Worm (Caenorhabditis elegans): ENCODE data around the gene K02D10.3.

K02D10.3 gene

DNA sequence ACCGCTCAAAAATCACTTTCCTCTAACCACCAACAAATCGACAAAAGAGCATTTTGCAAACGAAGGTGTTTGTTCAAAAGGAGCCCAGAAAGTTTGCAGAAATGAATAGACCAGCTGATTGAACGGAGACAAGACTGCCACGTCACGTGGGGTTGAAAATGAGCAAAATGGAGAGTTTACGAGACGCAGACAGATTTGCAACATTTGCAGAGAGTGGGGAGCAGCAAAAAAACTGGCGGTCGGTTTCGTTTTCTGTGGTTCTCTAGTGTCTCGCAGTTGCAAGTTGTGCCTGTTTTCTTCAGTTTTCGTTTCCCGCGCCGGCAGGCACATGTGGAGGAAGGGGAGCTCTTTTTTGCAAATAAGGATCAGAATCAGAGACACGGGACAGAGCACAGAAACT is 13.7 kb upstream of the K02D10.3 start (continued):
- TF ChIP-seq ceh-28 (tag; optimal IDR thresholded peaks at IDR 0.05): no peak
- no peak for TF ChIP-seq nhr-102 (tag; optimal IDR thresholded peaks at IDR 0.05)
- TF ChIP-seq attf-4 (tag; optimal IDR thresholded peaks at IDR 0.05): no peak
- TF ChIP-seq rbr-2 (tag; optimal IDR thresholded peaks at IDR 0.05): peak; percentile 38
- TF ChIP-seq hmg-1.1 (GFP tag; IDR thresholded peaks at IDR 0.05): peak; percentile 56
- no peak for TF ChIP-seq snpc-1.2 (GFP tag; IDR thresholded peaks at IDR 0.05)
- no peak for TF ChIP-seq R02D3.7 (tag; optimal IDR thresholded peaks at IDR 0.05)
- peak; percentile 64 for TF ChIP-seq nhr-11 (tag; optimal IDR thresholded peaks at IDR 0.05)
- no peak for TF ChIP-seq lin-29 (GFP tag; IDR thresholded peaks at IDR 0.05)

DNA sequence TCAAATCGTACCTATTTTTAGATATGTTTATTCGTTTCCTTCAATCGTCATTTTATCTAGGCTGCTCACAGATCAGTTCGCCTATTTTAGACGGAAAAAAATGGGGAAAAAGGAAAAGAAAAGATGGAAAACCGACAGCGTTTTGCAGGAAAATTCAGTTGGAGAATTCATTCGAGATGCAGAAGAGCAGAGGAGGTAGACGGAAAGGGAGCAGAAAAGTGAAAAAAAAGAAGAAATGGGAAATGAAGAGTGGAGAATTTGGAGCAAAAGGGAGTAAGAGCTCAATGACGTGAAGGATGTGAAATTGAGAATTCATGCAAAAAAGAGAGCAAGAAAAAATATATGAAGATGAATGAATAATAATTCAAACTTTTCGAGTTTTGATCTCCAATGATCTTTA is 12.7 kb upstream of the K02D10.3 start:
- TF ChIP-seq duxl-1 (tag; optimal IDR thresholded peaks at IDR 0.05; ENCODE audit: poor library complexity): no peak
- no peak for TF ChIP-seq mxl-3 (GFP tag; optimal IDR thresholded peaks at IDR 0.05)
- no peak for TF ChIP-seq ztf-11 (tag; optimal IDR thresholded peaks at IDR 0.05)
- no peak for TF ChIP-seq nhr-10 (tag; optimal IDR thresholded peaks at IDR 0.05)
- TF ChIP-seq mep-1 (tag; optimal IDR thresholded peaks at IDR 0.05): no peak
- no peak for TF ChIP-seq gei-8 (GFP tag; optimal IDR thresholded peaks at IDR 0.05)
- TF ChIP-seq hlh-30 (tag; optimal IDR thresholded peaks at IDR 0.05; ENCODE audit: insufficient read depth): no peak
- TF ChIP-seq ztf-7 (tag; optimal IDR thresholded peaks at IDR 0.05): no peak
- TF ChIP-seq F37D6.2 (tag; optimal IDR thresholded peaks at IDR 0.05): no peak
- TF ChIP-seq ceh-82 (tag; optimal IDR thresholded peaks at IDR 0.05): no peak
- no peak for TF ChIP-seq aha-1 (tag)
- TF ChIP-seq F26F4.8 (GFP tag; conservative IDR thresholded peaks at IDR 0.05): no peak
- TF ChIP-seq unc-130 (GFP tag; optimal IDR thresholded peaks at IDR 0.05): no peak

DNA sequence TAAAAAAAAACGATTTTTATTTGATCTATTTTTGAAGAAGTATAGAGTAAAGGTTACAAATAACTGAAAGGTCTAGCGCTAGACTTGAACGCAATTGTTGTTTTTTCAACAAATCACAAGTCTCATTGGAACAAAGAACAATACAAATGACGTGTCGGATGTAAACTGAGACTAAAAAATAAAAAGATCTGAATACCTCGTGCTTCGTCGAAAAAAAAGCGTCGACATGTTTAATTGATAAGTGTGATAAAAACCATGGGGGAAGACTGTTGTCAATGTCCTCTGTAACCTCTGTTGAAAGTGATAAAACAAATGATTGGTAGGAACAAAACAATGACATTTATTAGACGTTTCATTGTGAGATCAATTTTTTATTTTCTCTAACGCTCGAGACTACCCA is 11.0 kb upstream of the K02D10.3 start:
- TF ChIP-seq ceh-28 (tag; optimal IDR thresholded peaks at IDR 0.05) (no peak), F49E8.2 (tag; optimal IDR thresholded peaks at IDR 0.05; ENCODE audit: borderline replicate concordance) (no peak), dpl-1 (GFP tag; optimal IDR thresholded peaks at IDR 0.05) (no peak), pha-4 (GFP tag; IDR thresholded peaks at IDR 0.05) (no peak), pha-4 (tag; optimal IDR thresholded peaks at IDR 0.05) (no peak), nhr-77 (tag; optimal IDR thresholded peaks at IDR 0.05) (peak; percentile 70), ceh-32 (tag; optimal IDR thresholded peaks at IDR 0.05; ENCODE audit: poor library complexity) (no peak), dmd-6 (GFP tag; IDR thresholded peaks at IDR 0.05) (peak; percentile 96), F26F4.8 (GFP tag; conservative IDR thresholded peaks at IDR 0.05) (no peak), set-16 (GFP tag; IDR thresholded peaks at IDR 0.05) (no peak), lin-1 (GFP tag; IDR thresholded peaks at IDR 0.05) (no peak), ama-1 (optimal IDR thresholded peaks at IDR 0.05) (no peak), cey-2 (tag; optimal IDR thresholded peaks at IDR 0.05; ENCODE audit: borderline replicate concordance, insufficient read depth) (no peak), dmd-8 (GFP tag; IDR thresholded peaks at IDR 0.05) (no peak), madf-5 (GFP tag; IDR thresholded peaks at IDR 0.05) (no peak), php-3 (GFP tag; IDR thresholded peaks at IDR 0.05) (peak; percentile 87), aha-1 (tag) (no peak), mxl-3 (GFP tag; optimal IDR thresholded peaks at IDR 0.05) (peak; percentile 3), hlh-11 (tag; optimal IDR thresholded peaks at IDR 0.05) (peak; percentile 88), mdl-1 (tag; optimal IDR thresholded peaks at IDR 0.05) (peak in 1 of 2 experiments; percentile 77), nhr-25 (tag; optimal IDR thresholded peaks at IDR 0.05; ENCODE audit: borderline replicate concordance, insufficient read depth) (peak; percentile 7), ces-1 (GFP tag; optimal IDR thresholded peaks at IDR 0.05) (no peak), daf-16 (GFP tag; optimal IDR thresholded peaks at IDR 0.05) (no peak), daf-16 (tag; optimal IDR thresholded peaks at IDR 0.05) (peak; percentile 83), gei-8 (GFP tag; optimal IDR thresholded peaks at IDR 0.05) (no peak), lsy-2 (tag; optimal IDR thresholded peaks at IDR 0.05) (peak in 1 of 2 experiments; percentile 47), unc-130 (GFP tag; optimal IDR thresholded peaks at IDR 0.05) (no peak), nhr-28 (tag; optimal IDR thresholded peaks at IDR 0.05) (peak; percentile 78), lim-7 (GFP tag; IDR thresholded peaks at IDR 0.05) (no peak), egl-27 (tag; optimal IDR thresholded peaks at IDR 0.05) (no peak), daf-12 (tag; optimal IDR thresholded peaks at IDR 0.05) (no peak), madf-9 (GFP tag; conservative IDR thresholded peaks at IDR 0.05) (no peak), nhr-111 (GFP tag; optimal IDR thresholded peaks at IDR 0.05) (no peak), attf-4 (tag; optimal IDR thresholded peaks at IDR 0.05) (no peak)

Measured in whole organism, L4 larva.